Fruit fly (Drosophila melanogaster) S2 (cell line): ENCODE measurements around the gene CG18731.

Source experiments
- CG8478 ChIP-seq: fragments of >200 bp; optimal IDR thresholded peaks from 2 replicates; lab custom pipeline; 2018
- CTCF ChIP-seq, 2 experiments: fragments of >200 bp; optimal IDR thresholded peaks; 2 replicates each; lab custom pipeline; 2018

dm6 chr3R:29725577-29726240, 882 bp downstream of the CG18731 start, which contains the start of gene Kul:
- TF ChIP-seq CG8478 (lab: Kevin White, UChicago), result no peak
- TF ChIP-seq CTCF (optimal IDR thresholded peaks at IDR 0.05; lab: Kevin White, UChicago), result peak; percentile 52
